Worm (Caenorhabditis elegans) whole organism, L2 larva: ENCODE data around the gene T15B7.8.

Experiments
- R02D3.7 ChIP-seq: fragments of 150-350 bp; optimal IDR thresholded peaks from 2 replicates; lab custom pipeline; 2014; ENCODE audit warnings: missing biosample characterization, missing genetic modification characterization
- aly-2 ChIP-seq: fragments of 150-350 bp; optimal IDR thresholded peaks from 2 replicates; lab custom pipeline; 2014; ENCODE audit warnings: missing biosample characterization, missing genetic modification characterization
- lin-11 ChIP-seq: fragments of 150-350 bp; sonication (generic microtip); optimal IDR thresholded peaks from 2 replicates; lab custom pipeline; 2014; ENCODE audit warnings: missing biosample characterization, missing genetic modification characterization, inconsistent platforms, mixed read lengths
- mab-5 ChIP-seq: fragments of 150-350 bp; optimal IDR thresholded peaks from 2 replicates; lab custom pipeline; 2014; ENCODE audit warnings: missing biosample characterization, missing genetic modification characterization
- nhr-12 ChIP-seq: fragments of 150-350 bp; optimal IDR thresholded peaks from 2 replicates; lab custom pipeline; 2014; ENCODE audit warnings: missing biosample characterization, missing genetic modification characterization
- nhr-237 ChIP-seq: fragments of 150-350 bp; optimal IDR thresholded peaks from 2 replicates; lab custom pipeline; 2014; ENCODE audit warnings: missing biosample characterization, missing genetic modification characterization
- nhr-25 ChIP-seq: fragments of 150-350 bp; sonication (generic microtip); optimal IDR thresholded peaks from 3 replicates; lab custom pipeline; 2014; ENCODE audit warnings: missing biosample characterization, missing genetic modification characterization
- nhr-6 ChIP-seq: fragments of 150-350 bp; optimal IDR thresholded peaks from 2 replicates; lab custom pipeline; 2014; ENCODE audit warnings: missing biosample characterization, missing genetic modification characterization
- sma-3 ChIP-seq: sonication (generic microtip); optimal IDR thresholded peaks from 2 replicates; lab custom pipeline; 2016; ENCODE audit warnings: missing genetic modification reagents, missing genetic modification characterization, missing compliant biosample characterization
- snpc-4 ChIP-seq: fragments of 150-350 bp; optimal IDR thresholded peaks from 2 replicates; lab custom pipeline; 2014; ENCODE audit warnings: missing biosample characterization, missing genetic modification characterization
- zag-1 ChIP-seq: fragments of 150-350 bp; optimal IDR thresholded peaks from 2 replicates; lab custom pipeline; 2014; ENCODE audit warnings: missing biosample characterization, missing genetic modification characterization
- ztf-4 ChIP-seq: fragments of 150-350 bp; optimal IDR thresholded peaks from 2 replicates; lab custom pipeline; 2014; ENCODE audit warnings: missing biosample characterization, missing genetic modification characterization

DNA sequence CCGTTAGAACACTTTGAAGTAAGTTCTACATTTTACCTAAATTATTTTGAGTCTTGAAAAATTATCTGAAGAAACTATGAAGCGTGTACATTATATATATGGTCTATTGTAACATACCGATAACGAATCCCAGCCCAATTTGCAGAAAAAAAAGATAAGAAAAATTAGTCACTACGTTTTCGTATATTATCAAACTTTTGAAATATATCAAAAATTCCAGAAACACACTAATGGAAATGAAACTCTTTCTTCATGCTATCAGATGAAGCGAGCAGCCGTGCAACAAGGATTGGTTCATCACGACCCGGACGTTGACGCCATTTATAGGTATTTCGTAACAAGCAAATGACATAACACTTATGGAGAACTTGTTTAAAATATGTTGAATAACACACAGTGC lies 9.7 kb upstream of the T15B7.8 start:
- no peak for TF ChIP-seq nhr-25 (tag; lab: Kevin White, UChicago)
- no peak for TF ChIP-seq snpc-4 (tag; lab: Kevin White, UChicago)
- no peak for TF ChIP-seq lin-11 (tag; lab: Kevin White, UChicago)
- TF ChIP-seq aly-2 (tag; lab: Kevin White, UChicago) = no peak
- no peak for TF ChIP-seq R02D3.7
- no peak for TF ChIP-seq nhr-237
- no peak for TF ChIP-seq ztf-4
- TF ChIP-seq zag-1 = no peak
- no peak for TF ChIP-seq mab-5 (tag; lab: Kevin White, UChicago)
- no peak for TF ChIP-seq sma-3
- TF ChIP-seq nhr-12 = no peak
- no peak for TF ChIP-seq nhr-6
